Worm (Caenorhabditis elegans): ENCODE data around the gene C49F5.3.

DNA sequence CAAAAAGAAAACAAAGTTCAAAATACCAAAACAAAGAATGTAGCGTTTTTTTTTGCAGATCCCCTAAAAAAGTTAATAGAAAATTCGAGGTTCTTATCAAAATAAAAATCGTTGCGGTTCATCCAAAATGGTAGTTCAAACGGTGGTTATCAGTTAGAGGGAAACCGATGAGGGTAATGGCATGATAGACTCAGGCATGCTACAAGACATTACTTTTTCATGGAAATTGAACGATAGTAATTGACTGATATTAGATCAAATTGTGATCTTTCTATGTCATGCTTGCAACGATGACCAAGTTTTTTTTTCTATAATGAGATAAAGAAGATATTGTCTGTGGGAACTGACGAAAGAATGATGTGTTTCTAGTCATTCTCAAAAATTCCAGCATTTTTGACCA, 18.9 kb downstream of the C49F5.3 start:
- TF ChIP-seq eor-1 (tag; optimal IDR thresholded peaks at IDR 0.05) (no peak), ceh-82 (tag; optimal IDR thresholded peaks at IDR 0.05) (no peak), ztf-11 (tag; optimal IDR thresholded peaks at IDR 0.05) (no peak), unc-39 (tag; optimal IDR thresholded peaks at IDR 0.05) (no peak)

All from whole organism, L3 larva.